Worm (Caenorhabditis elegans) whole organism, dauer: ENCODE results near the gene fbxa-78.
"Not testable (repeated sequence)": the region's sequence is repeated elsewhere in the genome, so short reads cannot be mapped to it uniquely, and the experiment has no call there.

Experiments
- unc-62 ChIP-seq: sonication (generic microtip); optimal IDR thresholded peaks from 2 replicates; lab custom pipeline; 2017; ENCODE audit warnings: missing biosample characterization, missing genetic modification reagents, missing genetic modification characterization

Gene fbxa-78

ce11 chrIII:1263692-1264091 is 5.4 kb upstream of the fbxa-78 start, which contains the start of gene srz-9:
srz-9 (plus strand) TSS chrIII:1263992.
- TF ChIP-seq unc-62: not testable (repeated sequence)

- not testable (repeated sequence) for TF ChIP-seq unc-62
These were observed 1.7 kb downstream of the fbxa-78 start, which contains the start of gene fbxa-208 for ce11 chrIII:1256519-1256918. fbxa-208 (plus strand) TSS chrIII:1256819.

- TF ChIP-seq unc-62: no peak
These were observed 9.1 kb downstream of the fbxa-78 start, which contains the start of the genes fbxa-76 and fbxa-77 for ce11 chrIII:1249111-1249583. fbxa-76 (minus strand) TSS chrIII:1249161. fbxa-77 (plus strand) TSS chrIII:1249475.

- TF ChIP-seq unc-62: no peak
These were observed 9.9 kb downstream of the fbxa-78 start for ce11 chrIII:1248335-1248734.

- TF ChIP-seq unc-62: no peak
These were observed 15.1 kb downstream of the fbxa-78 start, which contains the start of gene fbxa-63 for ce11 chrIII:1243199-1243598. fbxa-63 (plus strand) TSS chrIII:1243508.

ce11 chrIII:1238704-1239103 is 19.6 kb downstream of the fbxa-78 start, which contains the start of gene fbxa-61:
fbxa-61 (plus strand) TSS chrIII:1239048.
- no peak for TF ChIP-seq unc-62

ce11 chrIII:1231186-1231585 is 27.1 kb downstream of the fbxa-78 start:
- TF ChIP-seq unc-62: no peak

- no peak for TF ChIP-seq unc-62
These were observed 27.6 kb downstream of the fbxa-78 start for ce11 chrIII:1230672-1231071.

ce11 chrIII:1230174-1230573 is 28.1 kb downstream of the fbxa-78 start, which contains the start of gene pes-4:
pes-4 (minus strand) TSS chrIII:1230274.
- TF ChIP-seq unc-62: no peak

ce11 chrIII:1229510-1229909 is 28.7 kb downstream of the fbxa-78 start:
- no peak for TF ChIP-seq unc-62

ce11 chrIII:1228593-1228992 is 29.7 kb downstream of the fbxa-78 start:
- TF ChIP-seq unc-62: no peak

- TF ChIP-seq unc-62: no peak
These were observed 32.0 kb downstream of the fbxa-78 start for ce11 chrIII:1226256-1226655.

ce11 chrIII:1225595-1225994 is 32.7 kb downstream of the fbxa-78 start:
- no peak for TF ChIP-seq unc-62

ce11 chrIII:1225116-1225515 is 33.1 kb downstream of the fbxa-78 start:
- no peak for TF ChIP-seq unc-62

ce11 chrIII:1223319-1224093 is 34.8 kb downstream of the fbxa-78 start:
- TF ChIP-seq unc-62: no peak

- TF ChIP-seq unc-62: no peak
These were observed 36.3 kb downstream of the fbxa-78 start for ce11 chrIII:1221995-1222394.

ce11 chrIII:1220012-1220411 is 38.2 kb downstream of the fbxa-78 start:
- no peak for TF ChIP-seq unc-62

- no peak for TF ChIP-seq unc-62
These were observed 39.3 kb downstream of the fbxa-78 start for ce11 chrIII:1218998-1219397.
